Worm (Caenorhabditis elegans) whole organism, L3 larva: ENCODE results near the gene mars-1.
A peak's percentile ranks its signal among the peaks of the same experiment; 100 is the strongest.

Experiments used
- R02D3.7 ChIP-seq: fragments of 150-350 bp; optimal IDR thresholded peaks from 2 replicates; lab custom pipeline; 2014; ENCODE audit warnings: missing biosample characterization, missing genetic modification characterization
- ZK546.5 ChIP-seq: sonication (generic microtip); optimal IDR thresholded peaks from 2 replicates; lab custom pipeline; 2017; ENCODE audit warnings: missing biosample characterization, missing genetic modification characterization
- ama-1 ChIP-seq: fragments of 150-350 bp; optimal IDR thresholded peaks from 2 replicates; lab custom pipeline; 2018
- ceh-16 ChIP-seq: sonication (generic microtip); optimal IDR thresholded peaks from 2 replicates; lab custom pipeline; 2017; ENCODE audit warnings: missing biosample characterization, missing genetic modification characterization
- ceh-28 ChIP-seq: fragments of 150-350 bp; optimal IDR thresholded peaks from 2 replicates; lab custom pipeline; 2014; ENCODE audit warnings: missing biosample characterization, missing genetic modification reagents, missing genetic modification characterization
- ceh-82 ChIP-seq: fragments of 150-350 bp; optimal IDR thresholded peaks from 2 replicates; lab custom pipeline; 2014; ENCODE audit warnings: missing biosample characterization, missing genetic modification characterization
- ceh-9 ChIP-seq: sonication (generic microtip); optimal IDR thresholded peaks from 2 replicates; lab custom pipeline; 2018; ENCODE audit warnings: missing biosample characterization, missing genetic modification characterization
- egl-27 ChIP-seq: sonication (generic microtip); optimal IDR thresholded peaks from 4 replicates; lab custom pipeline; 2017; ENCODE audit warnings: missing biosample characterization, missing genetic modification reagents, missing genetic modification characterization
- egl-5 ChIP-seq: fragments of 150-350 bp; optimal IDR thresholded peaks from 2 replicates; lab custom pipeline; 2017; ENCODE audit warnings: missing biosample characterization, missing genetic modification reagents, missing genetic modification characterization, inconsistent platforms
- elt-1 ChIP-seq: fragments of 150-350 bp; optimal IDR thresholded peaks from 2 replicates; lab custom pipeline; 2014; ENCODE audit warnings: missing biosample characterization, missing genetic modification characterization
- elt-2 ChIP-seq: sonication (generic microtip); optimal IDR thresholded peaks from 2 replicates; lab custom pipeline; 2016; ENCODE audit warnings: missing genetic modification reagents, mild to moderate bottlenecking, missing genetic modification characterization, missing compliant biosample characterization
- elt-3 ChIP-seq, 3 experiments: fragments of 150-350 bp in 1 of 3; sonication (generic microtip) in 2 of 3; optimal IDR thresholded peaks; 2 replicates in 2 of 3; 4 replicates in 1 of 3; lab custom pipeline; 2014 to 2017; ENCODE audit warnings: missing biosample characterization in 3 of 3, missing genetic modification characterization in 3 of 3
- eor-1 ChIP-seq, 2 experiments: fragments of 150-350 bp; optimal IDR thresholded peaks; 2 replicates each; lab custom pipeline; 2014 to 2018; ENCODE audit warnings: missing biosample characterization in 2 of 2, missing genetic modification characterization in 2 of 2
- fkh-10 ChIP-seq: sonication (generic microtip); optimal IDR thresholded peaks from 2 replicates; lab custom pipeline; 2017; ENCODE audit warnings: missing biosample characterization, missing genetic modification reagents, missing genetic modification characterization
- fkh-2 ChIP-seq: fragments of 150-350 bp; optimal IDR thresholded peaks from 2 replicates; lab custom pipeline; 2014; ENCODE audit warnings: missing biosample characterization, missing genetic modification reagents, missing genetic modification characterization
- fos-1 ChIP-seq: fragments of 150-350 bp; optimal IDR thresholded peaks from 2 replicates; lab custom pipeline; 2014; ENCODE audit warnings: missing biosample characterization, missing genetic modification characterization
- hmg-11 ChIP-seq: sonication (generic microtip); optimal IDR thresholded peaks from 2 replicates; lab custom pipeline; 2016; ENCODE audit warnings: missing genetic modification characterization, missing compliant biosample characterization
- jun-1 ChIP-seq: fragments of 150-350 bp; optimal IDR thresholded peaks from 2 replicates; lab custom pipeline; 2014; ENCODE audit warnings: missing biosample characterization, missing genetic modification reagents, missing genetic modification characterization
- lin-15B ChIP-seq: fragments of 150-350 bp; optimal IDR thresholded peaks from 2 replicates; lab custom pipeline; 2014; ENCODE audit warnings: missing biosample characterization, missing genetic modification characterization
- lin-39 ChIP-seq: fragments of 150-350 bp; optimal IDR thresholded peaks from 2 replicates; lab custom pipeline; 2018; ENCODE audit warnings: missing biosample characterization, missing genetic modification reagents, missing genetic modification characterization
- lsy-12 ChIP-seq: sonication (generic microtip); optimal IDR thresholded peaks from 2 replicates; lab custom pipeline; 2016; ENCODE audit warnings: mild to moderate bottlenecking, missing genetic modification characterization, missing compliant biosample characterization
- mdl-1 ChIP-seq: fragments of 150-350 bp; optimal IDR thresholded peaks from 2 replicates; lab custom pipeline; 2014; ENCODE audit warnings: missing biosample characterization, missing genetic modification characterization
- mml-1 ChIP-seq: fragments of 150-350 bp; sonication (generic microtip); optimal IDR thresholded peaks from 3 replicates; lab custom pipeline; 2014; ENCODE audit warnings: missing biosample characterization, missing genetic modification characterization
- nfya-1 ChIP-seq: sonication (generic microtip); optimal IDR thresholded peaks from 2 replicates; lab custom pipeline; 2017; ENCODE audit warnings: missing genetic modification characterization, mild to moderate bottlenecking, missing compliant biosample characterization, antibody characterized with exemption, moderate library complexity; ENCODE audit not compliant: insufficient read depth
- nhr-12 ChIP-seq: fragments of 150-350 bp; optimal IDR thresholded peaks from 2 replicates; lab custom pipeline; 2014; ENCODE audit warnings: missing biosample characterization, missing genetic modification characterization
- nhr-23 ChIP-seq: fragments of 150-350 bp; optimal IDR thresholded peaks from 2 replicates; lab custom pipeline; 2014; ENCODE audit warnings: missing biosample characterization, missing genetic modification reagents, missing genetic modification characterization
- nhr-237 ChIP-seq: fragments of 150-350 bp; optimal IDR thresholded peaks from 2 replicates; lab custom pipeline; 2014; ENCODE audit warnings: missing biosample characterization, missing genetic modification characterization
- nhr-25 ChIP-seq: sonication (generic microtip); optimal IDR thresholded peaks from 2 replicates; lab custom pipeline; 2017; ENCODE audit warnings: missing biosample characterization, missing genetic modification characterization
- nhr-28 ChIP-seq: fragments of 150-350 bp; optimal IDR thresholded peaks from 2 replicates; lab custom pipeline; 2014; ENCODE audit warnings: missing biosample characterization, missing genetic modification characterization
- nhr-43 ChIP-seq: sonication (generic microtip); optimal IDR thresholded peaks from 2 replicates; lab custom pipeline; 2016; ENCODE audit warnings: mild to moderate bottlenecking, missing genetic modification characterization, missing compliant biosample characterization; ENCODE audit not compliant: poor library complexity, severe bottlenecking
- nhr-67 ChIP-seq: fragments of 150-350 bp; optimal IDR thresholded peaks from 2 replicates; lab custom pipeline; 2014; ENCODE audit warnings: missing biosample characterization, missing genetic modification characterization
- nhr-77 ChIP-seq: fragments of 150-350 bp; optimal IDR thresholded peaks from 2 replicates; lab custom pipeline; 2014; ENCODE audit warnings: missing biosample characterization, missing genetic modification characterization
- pha-4 ChIP-seq: fragments of 150-350 bp; optimal IDR thresholded peaks from 2 replicates; lab custom pipeline; 2014; ENCODE audit warnings: missing biosample characterization, missing genetic modification reagents, missing genetic modification characterization
- pqm-1 ChIP-seq: fragments of 150-350 bp; optimal IDR thresholded peaks from 2 replicates; lab custom pipeline; 2017; ENCODE audit warnings: missing biosample characterization, missing genetic modification characterization, inconsistent platforms
- sea-2 ChIP-seq: fragments of 150-350 bp; sonication (generic microtip); optimal IDR thresholded peaks from 4 replicates; lab custom pipeline; 2014; ENCODE audit warnings: missing biosample characterization, missing genetic modification reagents, missing genetic modification characterization
- snpc-4 ChIP-seq: fragments of 150-350 bp; optimal IDR thresholded peaks from 2 replicates; lab custom pipeline; 2014; ENCODE audit warnings: missing biosample characterization, missing genetic modification characterization
- tbx-2 ChIP-seq: sonication (generic microtip); optimal IDR thresholded peaks from 2 replicates; lab custom pipeline; 2016; ENCODE audit warnings: mild to moderate bottlenecking, missing genetic modification characterization, missing compliant biosample characterization
- unc-62 ChIP-seq: fragments of 150-350 bp; sonication (generic microtip); optimal IDR thresholded peaks from 4 replicates; lab custom pipeline; 2014; ENCODE audit warnings: missing biosample characterization, missing genetic modification reagents, missing genetic modification characterization
- zag-1 ChIP-seq: fragments of 150-350 bp; optimal IDR thresholded peaks from 2 replicates; lab custom pipeline; 2014; ENCODE audit warnings: missing biosample characterization, missing genetic modification characterization
- ztf-11 ChIP-seq: fragments of 150-350 bp; optimal IDR thresholded peaks from 2 replicates; lab custom pipeline; 2014; ENCODE audit warnings: missing biosample characterization, missing genetic modification characterization
- ztf-4 ChIP-seq: fragments of 150-350 bp; optimal IDR thresholded peaks from 2 replicates; lab custom pipeline; 2014; ENCODE audit warnings: missing biosample characterization, missing genetic modification characterization

mars-1 gene

DNA sequence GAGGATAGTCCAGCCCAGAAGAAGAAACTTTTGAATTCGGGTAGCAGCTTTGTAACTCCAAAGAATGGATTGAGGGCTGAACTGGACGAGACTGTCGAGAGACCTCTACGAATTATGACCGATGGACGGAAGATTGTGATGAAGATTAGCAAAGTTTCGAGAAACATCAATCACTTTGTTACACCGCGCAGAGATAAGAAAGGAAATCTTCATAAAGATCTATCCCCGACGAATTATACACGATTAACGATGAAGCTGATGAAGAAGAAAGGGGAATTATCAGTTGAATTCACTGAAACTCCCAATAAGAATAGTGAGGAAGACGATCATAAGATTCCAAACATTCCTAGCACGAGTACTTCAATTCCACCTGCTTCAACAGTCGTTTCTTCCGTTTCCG is 35.6 kb downstream of the mars-1 start:
- no peak for TF ChIP-seq tbx-2 (tag; lab: Kevin White, UChicago)
- TF ChIP-seq elt-1 (tag; lab: Kevin White, UChicago), result peak; percentile 89

DNA sequence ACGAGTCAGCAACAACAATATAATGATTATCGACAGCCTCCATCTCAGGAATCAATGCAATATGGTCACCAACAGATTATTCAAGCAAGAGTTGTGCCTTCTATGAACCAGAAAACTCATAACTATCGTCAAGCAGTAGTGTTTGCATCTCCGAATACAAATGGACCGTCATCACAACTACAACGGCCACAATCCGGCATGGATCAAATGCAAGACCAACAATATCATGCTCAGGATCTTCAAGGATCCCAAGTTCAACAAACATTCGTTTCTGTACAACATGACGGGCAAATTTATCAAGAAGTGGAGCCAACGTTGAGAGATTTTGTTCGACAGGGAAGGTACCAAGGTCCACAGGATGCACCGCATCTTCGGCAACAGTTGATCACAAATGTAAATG is 38.2 kb downstream of the mars-1 start:
- TF ChIP-seq nfya-1, result no peak
- no peak for TF ChIP-seq fkh-10 (GFP tag; lab: Kevin White, UChicago)
- TF ChIP-seq nhr-237 (tag; lab: Kevin White, UChicago), result no peak
- TF ChIP-seq mdl-1, result no peak
- TF ChIP-seq nhr-12, result no peak
- TF ChIP-seq ceh-82 (tag; lab: Kevin White, UChicago), result no peak

DNA sequence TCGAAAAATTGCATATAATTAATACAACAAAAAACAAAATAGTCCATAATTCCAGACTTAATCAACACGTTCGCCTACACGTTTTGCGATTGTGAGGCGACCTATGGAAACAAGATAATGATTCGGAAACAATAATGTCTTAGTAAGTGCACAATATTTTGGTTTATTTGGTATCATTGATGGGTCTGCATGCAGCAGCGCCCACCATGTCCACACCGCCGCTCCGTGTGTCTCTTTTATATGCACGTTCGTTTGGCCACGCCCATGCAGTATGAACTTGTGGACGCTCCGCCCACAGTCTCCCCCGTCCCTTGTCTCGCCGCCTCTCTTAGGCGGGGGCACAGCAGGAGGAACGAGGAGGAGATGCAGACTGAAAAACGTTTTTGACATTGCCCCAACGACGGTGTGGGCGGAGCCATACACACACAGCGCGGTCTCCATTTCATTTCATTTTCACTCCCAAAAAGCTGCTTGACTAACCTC is 41.1 kb downstream of the mars-1 start, which contains the start of gene mig-38:
Gene mig-38, plus strand, starts transcription at position 54 of the 483 bp plus-strand sequence.
- no peak for TF ChIP-seq egl-27 (tag; lab: Kevin White, UChicago)
- peak; percentile 81 for TF ChIP-seq nfya-1
- no peak for TF ChIP-seq elt-3 (tag; optimal IDR thresholded peaks at IDR 0.05; lab: Kevin White, UChicago)
- no peak for TF ChIP-seq unc-62
- no peak for TF ChIP-seq tbx-2 (tag; lab: Kevin White, UChicago)
- TF ChIP-seq lsy-12 (tag; lab: Kevin White, UChicago), result peak; percentile 50
- TF ChIP-seq nhr-25 (tag; lab: Kevin White, UChicago), result peak; percentile 57
- peak; percentile 39 for TF ChIP-seq lin-15B (tag; lab: Kevin White, UChicago)
- no peak for TF ChIP-seq fos-1 (tag; lab: Kevin White, UChicago)
- no peak for TF ChIP-seq nhr-23 (tag; lab: Kevin White, UChicago)
- no peak for TF ChIP-seq nhr-28
- TF ChIP-seq nhr-77 (tag; lab: Kevin White, UChicago), result no peak
- TF ChIP-seq snpc-4 (tag; lab: Kevin White, UChicago), result peak; percentile 14
- TF ChIP-seq egl-5, result peak; percentile 24
- peak; percentile 69 for TF ChIP-seq nhr-43
- TF ChIP-seq pqm-1 (tag; lab: Kevin White, UChicago), result peak; percentile 32
- peak; percentile 17 for TF ChIP-seq jun-1 (tag; lab: Kevin White, UChicago)
- peak; percentile 96 for TF ChIP-seq ama-1 (lab: Kevin White, UChicago)
- TF ChIP-seq ztf-4 (tag; lab: Kevin White, UChicago), result peak; percentile 27
- TF ChIP-seq pha-4 (tag; lab: Kevin White, UChicago), result no peak
- TF ChIP-seq hmg-11 (tag; lab: Kevin White, UChicago), result peak; percentile 66
- peak; percentile 54 for TF ChIP-seq lin-39 (tag; lab: Kevin White, UChicago)
- no peak for TF ChIP-seq ceh-28 (tag; lab: Kevin White, UChicago)
- TF ChIP-seq elt-2 (tag; lab: Kevin White, UChicago), result peak; percentile 56

DNA sequence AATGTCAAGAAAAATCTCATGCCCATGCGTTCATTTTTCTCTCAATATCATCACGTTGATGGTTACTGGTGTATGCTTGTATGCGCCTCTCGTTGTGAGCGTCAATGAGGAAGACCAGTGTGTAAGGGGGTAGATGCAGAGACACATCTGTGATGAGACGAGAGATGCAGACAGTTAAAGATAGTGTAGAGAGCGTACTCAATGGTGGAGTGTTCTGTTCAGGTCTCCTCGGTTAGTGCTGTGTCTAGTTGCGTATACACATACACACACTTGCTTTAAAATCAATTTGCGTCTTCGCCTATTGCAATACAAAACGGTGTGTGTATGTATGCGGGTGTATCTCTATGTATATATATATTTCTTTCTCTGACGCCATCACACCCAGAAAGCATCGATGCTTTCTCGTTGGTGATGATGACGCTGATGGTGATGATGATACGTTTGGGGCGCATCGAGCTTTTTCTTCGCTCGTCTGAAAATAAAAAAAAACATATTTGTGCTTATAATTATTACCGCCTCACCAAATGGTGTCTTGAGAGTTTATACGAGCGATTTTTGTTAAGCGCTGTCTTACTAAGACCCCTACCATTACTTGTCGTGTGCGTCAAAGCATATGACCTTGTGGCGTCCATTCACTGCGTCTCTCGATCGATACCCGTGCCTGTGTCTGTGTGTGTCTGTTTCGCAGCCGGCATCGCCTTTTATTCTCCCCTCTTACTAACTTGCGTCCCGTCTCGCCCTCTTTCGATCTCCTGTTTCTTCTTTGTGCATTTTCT is 41.7 kb downstream of the mars-1 start, which contains the start of gene F40F11.3:
Gene F40F11.3, minus strand, starts transcription at position 589 of the 776 bp plus-strand sequence.
- peak; percentile 74 for TF ChIP-seq jun-1 (tag; lab: Kevin White, UChicago)
- peak; percentile 60 for TF ChIP-seq nhr-23 (tag; lab: Kevin White, UChicago)
- TF ChIP-seq elt-2 (tag; lab: Kevin White, UChicago), result peak; percentile 69
- no peak for TF ChIP-seq ZK546.5 (tag; lab: Kevin White, UChicago)
- TF ChIP-seq nhr-67 (tag; lab: Kevin White, UChicago), result no peak
- no peak for TF ChIP-seq nhr-12
- TF ChIP-seq mml-1 (tag; lab: Kevin White, UChicago), result no peak
- TF ChIP-seq ceh-9, result no peak
- TF ChIP-seq pqm-1 (tag; lab: Kevin White, UChicago), result peak; percentile 64
- TF ChIP-seq nhr-43, result peak; percentile 88
- TF ChIP-seq tbx-2 (tag; lab: Kevin White, UChicago), result peak; percentile 69
- no peak for TF ChIP-seq ztf-11 (tag; lab: Kevin White, UChicago)
- TF ChIP-seq ceh-16 (tag; lab: Kevin White, UChicago), result no peak
- peak; percentile 96 for TF ChIP-seq hmg-11 (tag; lab: Kevin White, UChicago)
- peak; percentile 82 for TF ChIP-seq pha-4 (tag; lab: Kevin White, UChicago)
- TF ChIP-seq nfya-1, result peak; percentile 91
- no peak for TF ChIP-seq eor-1 (tag; optimal IDR thresholded peaks at IDR 0.05; lab: Kevin White, UChicago)
- no peak for TF ChIP-seq fkh-2 (tag; lab: Kevin White, UChicago)
- TF ChIP-seq elt-3 (tag; optimal IDR thresholded peaks at IDR 0.05; lab: Kevin White, UChicago), result no peak
- TF ChIP-seq nhr-77 (tag; lab: Kevin White, UChicago), result no peak
- TF ChIP-seq ceh-82 (tag; lab: Kevin White, UChicago), result no peak
- TF ChIP-seq nhr-237 (tag; lab: Kevin White, UChicago), result no peak
- no peak for TF ChIP-seq sea-2 (GFP tag; lab: Kevin White, UChicago)
- peak; percentile 81 for TF ChIP-seq ama-1 (lab: Kevin White, UChicago)
- TF ChIP-seq lin-39 (tag; lab: Kevin White, UChicago), result peak; percentile 61
- TF ChIP-seq elt-1 (tag; lab: Kevin White, UChicago), result peak; percentile 34
- no peak for TF ChIP-seq zag-1 (tag; lab: Kevin White, UChicago)
- TF ChIP-seq fkh-10 (GFP tag; lab: Kevin White, UChicago), result peak; percentile 77
- peak; percentile 90 for TF ChIP-seq lsy-12 (tag; lab: Kevin White, UChicago)
- TF ChIP-seq egl-27 (tag; lab: Kevin White, UChicago), result peak; percentile 45
- peak; percentile 46 for TF ChIP-seq mdl-1
- TF ChIP-seq R02D3.7 (tag; lab: Kevin White, UChicago), result peak; percentile 72
- peak; percentile 72 for TF ChIP-seq ceh-28 (tag; lab: Kevin White, UChicago)
- peak; percentile 4 for TF ChIP-seq ztf-4 (tag; lab: Kevin White, UChicago)
- peak; percentile 83 for TF ChIP-seq lin-15B (tag; lab: Kevin White, UChicago)
